Fruit fly (Drosophila melanogaster): Measurements from ENCODE around the gene Ca-alpha1T.

Gene Ca-alpha1T

DNA sequence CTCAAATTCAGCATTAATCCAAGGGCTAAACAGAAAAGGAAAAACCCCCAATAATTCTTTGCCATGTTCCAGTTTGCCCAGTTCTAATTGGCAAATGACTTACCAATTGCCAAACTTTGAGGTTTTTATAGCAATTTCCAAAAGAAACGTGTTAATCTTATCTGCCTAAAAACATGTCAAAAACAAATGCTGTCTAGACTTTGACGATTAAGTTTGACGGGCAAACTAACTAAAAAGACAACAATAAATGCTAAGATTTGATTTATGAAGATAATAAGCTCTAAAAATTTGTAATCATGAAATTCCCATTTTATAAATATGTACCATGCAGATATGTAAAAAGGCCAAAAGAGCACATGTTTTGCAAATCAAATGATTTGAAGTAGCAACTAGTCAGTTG, 6.3 kb upstream of the Ca-alpha1T start, which contains the start of gene CG32751:
CG32751 (minus strand) TSS at position 101 of the 400 bp plus-strand sequence.
- no peak for TF ChIP-seq CG14655 (GFP tag; optimal IDR thresholded peaks at IDR 0.05)
- TF ChIP-seq CG15710 (tag; optimal IDR thresholded peaks at IDR 0.05) = no peak
- no peak for TF ChIP-seq CG34367 (tag; optimal IDR thresholded peaks at IDR 0.05)
- TF ChIP-seq CG8301 (tag; optimal IDR thresholded peaks at IDR 0.05) = no peak
- no peak for TF ChIP-seq CG12605 (GFP tag; IDR thresholded peaks at IDR 0.05)
- TF ChIP-seq Pif1A (GFP tag; optimal IDR thresholded peaks at IDR 0.05) = no peak
- TF ChIP-seq CG9948 (tag; optimal IDR thresholded peaks at IDR 0.05) = no peak
- no peak for TF ChIP-seq D1 (tag; optimal IDR thresholded peaks at IDR 0.05)
- no peak for TF ChIP-seq fd96Ca (GFP tag; IDR thresholded peaks at IDR 0.05)
- no peak for TF ChIP-seq CG32121 (GFP tag; IDR thresholded peaks at IDR 0.05)
- TF ChIP-seq EcR (GFP tag; optimal IDR thresholded peaks at IDR 0.05) = no peak

DNA sequence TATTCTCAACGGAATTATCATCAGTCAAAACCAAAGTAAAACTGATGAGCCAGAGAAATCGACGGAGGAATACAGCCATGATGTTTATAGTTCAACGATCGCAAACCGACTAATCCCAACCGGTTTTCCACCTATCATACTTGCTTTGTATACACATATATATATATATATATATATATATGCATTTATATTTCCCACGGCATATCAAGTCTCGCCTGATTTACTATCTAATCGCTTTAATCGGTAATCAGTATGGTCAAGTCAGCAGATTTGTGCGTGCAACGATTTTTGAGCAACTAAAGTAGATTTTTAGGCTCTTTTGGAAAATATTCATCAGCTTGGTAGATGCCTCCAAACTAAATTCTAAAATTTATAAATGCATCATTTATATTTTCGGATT, 4.1 kb upstream of the Ca-alpha1T start, which contains the start of gene CG32750:
CG32750 (minus strand) TSS at position 101 of the 400 bp plus-strand sequence.
- no peak for TF ChIP-seq CG34367 (tag; optimal IDR thresholded peaks at IDR 0.05)
- no peak for TF ChIP-seq CG8159 (tag; optimal IDR thresholded peaks at IDR 0.05)
- TF ChIP-seq Pif1A (GFP tag; optimal IDR thresholded peaks at IDR 0.05) = no peak
- TF ChIP-seq CG14655 (GFP tag; optimal IDR thresholded peaks at IDR 0.05) = no peak

DNA sequence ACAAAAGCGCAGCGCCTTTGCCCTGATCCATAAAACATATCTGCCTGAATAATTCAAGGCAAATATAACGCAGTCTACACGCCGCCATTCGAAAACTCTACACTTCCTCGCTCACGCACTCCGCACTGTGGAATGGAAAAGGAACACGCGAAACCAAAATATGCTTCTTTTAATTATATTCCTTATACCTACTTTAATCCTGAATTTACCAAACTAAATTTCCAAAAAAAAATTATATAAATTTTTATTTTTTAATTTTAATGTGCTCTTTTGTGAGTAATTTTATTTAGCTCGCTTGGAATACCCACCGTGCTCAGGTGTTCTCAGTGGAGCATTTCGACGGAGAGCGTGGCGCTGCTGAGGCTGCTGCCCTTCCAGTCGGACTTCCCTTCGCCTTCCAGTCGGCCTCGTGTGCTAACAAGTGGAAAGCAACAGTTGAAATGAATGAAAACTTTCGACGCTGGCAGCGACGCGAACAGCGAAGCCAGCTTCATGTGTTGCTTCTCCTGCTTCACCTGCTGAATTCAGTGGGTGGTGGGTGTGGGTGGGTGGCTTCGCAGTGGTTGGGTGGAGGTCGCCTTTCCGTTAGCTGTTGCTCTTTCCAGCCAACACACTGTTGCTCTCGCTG, 1.0 kb upstream of the Ca-alpha1T start:
- peak; percentile 11 for TF ChIP-seq gl (tag; optimal IDR thresholded peaks at IDR 0.05)
- no peak for TF ChIP-seq Snoo (tag; optimal IDR thresholded peaks at IDR 0.05)
- TF ChIP-seq CG15710 (tag; optimal IDR thresholded peaks at IDR 0.05) = peak; percentile 76
- no peak for TF ChIP-seq EcR (GFP tag; optimal IDR thresholded peaks at IDR 0.05)
- TF ChIP-seq CG4496 (GFP tag; IDR thresholded peaks at IDR 0.05) = peak; percentile 91
- TF ChIP-seq CG14655 (GFP tag; optimal IDR thresholded peaks at IDR 0.05) = peak; percentile 74
- peak; percentile 72 for TF ChIP-seq CG9948 (tag; optimal IDR thresholded peaks at IDR 0.05)
- peak; percentile 71 for TF ChIP-seq Pif1A (GFP tag; optimal IDR thresholded peaks at IDR 0.05)
- TF ChIP-seq CG13204 (GFP tag; optimal IDR thresholded peaks at IDR 0.05) = no peak
- peak; percentile 58 for TF ChIP-seq CG12605 (GFP tag; IDR thresholded peaks at IDR 0.05)
- TF ChIP-seq Ets98B (GFP tag; IDR thresholded peaks at IDR 0.05) = peak; percentile 85
- peak; percentile 84 for TF ChIP-seq fd96Ca (GFP tag; IDR thresholded peaks at IDR 0.05)
- peak; percentile 46 for TF ChIP-seq CG34367 (tag; optimal IDR thresholded peaks at IDR 0.05)
- peak; percentile 66 for TF ChIP-seq CG17806 (tag; optimal IDR thresholded peaks at IDR 0.05)
- peak; percentile 69 for TF ChIP-seq rn (GFP tag; IDR thresholded peaks at IDR 0.05)
- TF ChIP-seq Pif1B (GFP tag; optimal IDR thresholded peaks at IDR 0.05) = peak; percentile 61
- peak; percentile 60 for TF ChIP-seq CG8301 (tag; optimal IDR thresholded peaks at IDR 0.05)
- peak; percentile 63 for TF ChIP-seq CG10348 (GFP tag; IDR thresholded peaks at IDR 0.05)
- TF ChIP-seq D1 (tag; optimal IDR thresholded peaks at IDR 0.05) = peak; percentile 22
- peak; percentile 75 for TF ChIP-seq CG8159 (tag; optimal IDR thresholded peaks at IDR 0.05)
- TF ChIP-seq CG32121 (GFP tag; IDR thresholded peaks at IDR 0.05) = peak; percentile 71

DNA sequence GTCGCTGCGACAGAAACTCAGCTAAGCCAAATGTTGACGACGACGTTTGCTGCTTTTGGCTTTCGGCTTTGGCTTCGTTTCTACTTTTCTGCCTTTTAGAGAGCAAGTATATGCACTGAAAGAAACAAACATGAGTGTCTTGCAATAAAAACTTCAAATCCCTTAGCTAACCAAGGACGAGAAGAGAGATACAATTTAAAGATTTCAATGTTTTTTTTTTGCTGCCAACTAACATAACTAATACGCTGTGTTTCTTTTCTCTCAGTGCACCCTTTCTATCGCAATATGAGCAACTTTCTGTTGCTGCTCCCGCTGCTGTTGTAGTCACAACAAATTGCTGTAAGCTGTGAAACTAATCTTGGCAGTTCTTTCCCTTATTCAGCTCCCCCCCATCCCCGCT, 12.9 kb downstream of the Ca-alpha1T start:
- peak; percentile 24 for TF ChIP-seq CG14655 (GFP tag; optimal IDR thresholded peaks at IDR 0.05)
- TF ChIP-seq gl (tag; optimal IDR thresholded peaks at IDR 0.05) = no peak
- no peak for TF ChIP-seq CG32121 (GFP tag; IDR thresholded peaks at IDR 0.05)
- TF ChIP-seq CG12605 (GFP tag; IDR thresholded peaks at IDR 0.05) = no peak
- no peak for TF ChIP-seq CG10348 (GFP tag; IDR thresholded peaks at IDR 0.05)
- peak; percentile 32; the same call in 1 of the 3 replicates for TF ChIP-seq fd96Ca (GFP tag; IDR thresholded peaks at IDR 0.05)
- no peak for TF ChIP-seq CG8159 (tag; optimal IDR thresholded peaks at IDR 0.05)
- no peak for TF ChIP-seq CG17806 (tag; optimal IDR thresholded peaks at IDR 0.05)
- no peak for TF ChIP-seq CG13204 (GFP tag; optimal IDR thresholded peaks at IDR 0.05)
- peak; percentile 48 for TF ChIP-seq Ets98B (GFP tag; IDR thresholded peaks at IDR 0.05)
- TF ChIP-seq EcR (GFP tag; optimal IDR thresholded peaks at IDR 0.05) = no peak
- TF ChIP-seq Pif1B (GFP tag; optimal IDR thresholded peaks at IDR 0.05) = no peak
- TF ChIP-seq Snoo (tag; optimal IDR thresholded peaks at IDR 0.05) = no peak
- TF ChIP-seq D1 (tag; optimal IDR thresholded peaks at IDR 0.05) = no peak
- no peak for TF ChIP-seq CG9948 (tag; optimal IDR thresholded peaks at IDR 0.05)
- TF ChIP-seq rn (GFP tag; IDR thresholded peaks at IDR 0.05) = no peak
- TF ChIP-seq CG34367 (tag; optimal IDR thresholded peaks at IDR 0.05) = no peak
- TF ChIP-seq CG15710 (tag; optimal IDR thresholded peaks at IDR 0.05) = peak; percentile 12
- no peak for TF ChIP-seq Pif1A (GFP tag; optimal IDR thresholded peaks at IDR 0.05)
- TF ChIP-seq CG8301 (tag; optimal IDR thresholded peaks at IDR 0.05) = peak; percentile 31
- TF ChIP-seq CG4496 (GFP tag; IDR thresholded peaks at IDR 0.05) = peak; percentile 51; the same call in 1 of the 3 replicates

DNA sequence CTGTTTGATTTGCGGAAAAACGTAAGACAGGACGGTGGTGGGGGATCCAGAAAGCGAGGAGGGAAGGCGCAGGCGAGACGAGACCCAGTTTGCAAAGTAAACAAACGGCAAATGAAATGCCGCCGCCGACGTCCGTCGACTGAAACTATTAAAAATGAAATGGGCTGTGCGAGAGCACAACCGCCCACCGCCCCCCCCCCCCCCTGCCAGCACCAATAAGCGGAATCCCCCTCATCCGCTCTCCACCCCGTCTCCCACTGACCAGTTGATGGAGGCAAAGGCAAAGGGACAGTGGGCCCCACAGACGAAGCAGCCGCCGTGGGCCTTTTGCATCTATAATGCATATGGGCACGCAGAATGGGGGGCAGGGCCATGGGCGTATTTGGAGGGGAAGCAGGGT, 25.5 kb downstream of the Ca-alpha1T start:
- no peak for TF ChIP-seq CG14655 (GFP tag; optimal IDR thresholded peaks at IDR 0.05)
- TF ChIP-seq Snoo (tag; optimal IDR thresholded peaks at IDR 0.05) = no peak
- TF ChIP-seq rn (GFP tag; IDR thresholded peaks at IDR 0.05) = no peak
- no peak for TF ChIP-seq CG34367 (tag; optimal IDR thresholded peaks at IDR 0.05)
- TF ChIP-seq CG9948 (tag; optimal IDR thresholded peaks at IDR 0.05) = no peak
- TF ChIP-seq Pif1A (GFP tag; optimal IDR thresholded peaks at IDR 0.05) = no peak
- TF ChIP-seq CG8301 (tag; optimal IDR thresholded peaks at IDR 0.05) = no peak
- no peak for TF ChIP-seq gl (tag; optimal IDR thresholded peaks at IDR 0.05)
- TF ChIP-seq EcR (GFP tag; optimal IDR thresholded peaks at IDR 0.05) = no peak
- TF ChIP-seq CG13204 (GFP tag; optimal IDR thresholded peaks at IDR 0.05) = no peak
- TF ChIP-seq CG10348 (GFP tag; IDR thresholded peaks at IDR 0.05) = no peak
- TF ChIP-seq CG17806 (tag; optimal IDR thresholded peaks at IDR 0.05) = no peak
- no peak for TF ChIP-seq CG8159 (tag; optimal IDR thresholded peaks at IDR 0.05)
- TF ChIP-seq CG12605 (GFP tag; IDR thresholded peaks at IDR 0.05) = no peak
- no peak for TF ChIP-seq D1 (tag; optimal IDR thresholded peaks at IDR 0.05)

DNA sequence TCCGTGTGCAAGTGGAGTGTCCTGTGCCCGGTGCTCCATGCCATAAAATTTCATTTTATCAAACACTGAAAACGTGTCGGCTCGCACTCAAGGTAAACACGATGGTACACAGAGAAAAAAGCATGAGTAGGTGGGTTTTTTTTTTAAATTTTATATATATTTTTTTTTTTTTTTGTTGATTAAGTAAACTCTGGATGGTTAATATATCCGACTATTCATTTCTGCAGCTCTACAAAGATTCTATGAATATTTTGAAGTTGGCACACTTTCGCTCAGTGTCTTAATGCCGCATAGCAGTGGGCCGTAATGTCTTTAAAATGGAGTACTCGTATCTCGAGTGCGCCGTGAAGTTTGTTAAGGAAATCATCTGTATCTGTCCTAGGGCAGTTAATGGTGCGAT, 40.4 kb downstream of the Ca-alpha1T start:
- TF ChIP-seq CG17806 (tag; optimal IDR thresholded peaks at IDR 0.05) (no peak), CG12605 (GFP tag; IDR thresholded peaks at IDR 0.05) (no peak), CG13204 (GFP tag; optimal IDR thresholded peaks at IDR 0.05) (no peak), gl (tag; optimal IDR thresholded peaks at IDR 0.05) (no peak), CG8159 (tag; optimal IDR thresholded peaks at IDR 0.05) (no peak), Pif1A (GFP tag; optimal IDR thresholded peaks at IDR 0.05) (no peak), CG34367 (tag; optimal IDR thresholded peaks at IDR 0.05) (no peak), Snoo (tag; optimal IDR thresholded peaks at IDR 0.05) (no peak), CG8301 (tag; optimal IDR thresholded peaks at IDR 0.05) (no peak), CG9948 (tag; optimal IDR thresholded peaks at IDR 0.05) (no peak), CG15710 (tag; optimal IDR thresholded peaks at IDR 0.05) (no peak), rn (GFP tag; IDR thresholded peaks at IDR 0.05) (no peak), CG14655 (GFP tag; optimal IDR thresholded peaks at IDR 0.05) (no peak), D1 (tag; optimal IDR thresholded peaks at IDR 0.05) (no peak)

All from whole organism, pupa.